Worm (Caenorhabditis elegans) whole organism, L3 larva: Measurements from ENCODE around the gene C42D8.9.

ENCODE experiments used
- R02D3.7 ChIP-seq: fragments of 150-350 bp; optimal IDR thresholded peaks from 2 replicates; lab custom pipeline; 2014; ENCODE audit warnings: missing biosample characterization, missing genetic modification characterization
- ZK546.5 ChIP-seq: sonication (generic microtip); optimal IDR thresholded peaks from 2 replicates; lab custom pipeline; 2017; ENCODE audit warnings: missing biosample characterization, missing genetic modification characterization
- ama-1 ChIP-seq: fragments of 150-350 bp; optimal IDR thresholded peaks from 2 replicates; lab custom pipeline; 2018
- ceh-16 ChIP-seq: sonication (generic microtip); optimal IDR thresholded peaks from 2 replicates; lab custom pipeline; 2017; ENCODE audit warnings: missing biosample characterization, missing genetic modification characterization
- ceh-28 ChIP-seq: fragments of 150-350 bp; optimal IDR thresholded peaks from 2 replicates; lab custom pipeline; 2014; ENCODE audit warnings: missing biosample characterization, missing genetic modification reagents, missing genetic modification characterization
- ceh-82 ChIP-seq: fragments of 150-350 bp; optimal IDR thresholded peaks from 2 replicates; lab custom pipeline; 2014; ENCODE audit warnings: missing biosample characterization, missing genetic modification characterization
- ceh-9 ChIP-seq: sonication (generic microtip); optimal IDR thresholded peaks from 2 replicates; lab custom pipeline; 2018; ENCODE audit warnings: missing biosample characterization, missing genetic modification characterization
- daf-12 ChIP-seq: fragments of 150-350 bp; optimal IDR thresholded peaks from 2 replicates; lab custom pipeline; 2014; ENCODE audit warnings: missing biosample characterization, missing genetic modification reagents, missing genetic modification characterization
- egl-27 ChIP-seq: sonication (generic microtip); optimal IDR thresholded peaks from 4 replicates; lab custom pipeline; 2017; ENCODE audit warnings: missing biosample characterization, missing genetic modification reagents, missing genetic modification characterization
- egl-5 ChIP-seq: fragments of 150-350 bp; optimal IDR thresholded peaks from 2 replicates; lab custom pipeline; 2017; ENCODE audit warnings: missing biosample characterization, missing genetic modification reagents, missing genetic modification characterization, inconsistent platforms
- elt-1 ChIP-seq: fragments of 150-350 bp; optimal IDR thresholded peaks from 2 replicates; lab custom pipeline; 2014; ENCODE audit warnings: missing biosample characterization, missing genetic modification characterization
- elt-3 ChIP-seq, 3 experiments: fragments of 150-350 bp in 1 of 3; sonication (generic microtip) in 2 of 3; optimal IDR thresholded peaks; 2 replicates in 2 of 3; 4 replicates in 1 of 3; lab custom pipeline; 2014 to 2017; ENCODE audit warnings: missing biosample characterization in 3 of 3, missing genetic modification characterization in 3 of 3
- fkh-10 ChIP-seq: sonication (generic microtip); optimal IDR thresholded peaks from 2 replicates; lab custom pipeline; 2017; ENCODE audit warnings: missing biosample characterization, missing genetic modification reagents, missing genetic modification characterization
- fkh-2 ChIP-seq: fragments of 150-350 bp; optimal IDR thresholded peaks from 2 replicates; lab custom pipeline; 2014; ENCODE audit warnings: missing biosample characterization, missing genetic modification reagents, missing genetic modification characterization
- fos-1 ChIP-seq: fragments of 150-350 bp; optimal IDR thresholded peaks from 2 replicates; lab custom pipeline; 2014; ENCODE audit warnings: missing biosample characterization, missing genetic modification characterization
- hmg-11 ChIP-seq: sonication (generic microtip); optimal IDR thresholded peaks from 2 replicates; lab custom pipeline; 2016; ENCODE audit warnings: missing genetic modification characterization, missing compliant biosample characterization
- jun-1 ChIP-seq: fragments of 150-350 bp; optimal IDR thresholded peaks from 2 replicates; lab custom pipeline; 2014; ENCODE audit warnings: missing biosample characterization, missing genetic modification reagents, missing genetic modification characterization
- lin-15B ChIP-seq: fragments of 150-350 bp; optimal IDR thresholded peaks from 2 replicates; lab custom pipeline; 2014; ENCODE audit warnings: missing biosample characterization, missing genetic modification characterization
- lin-39 ChIP-seq: fragments of 150-350 bp; optimal IDR thresholded peaks from 2 replicates; lab custom pipeline; 2018; ENCODE audit warnings: missing biosample characterization, missing genetic modification reagents, missing genetic modification characterization
- lsy-12 ChIP-seq: sonication (generic microtip); optimal IDR thresholded peaks from 2 replicates; lab custom pipeline; 2016; ENCODE audit warnings: mild to moderate bottlenecking, missing genetic modification characterization, missing compliant biosample characterization
- mdl-1 ChIP-seq: fragments of 150-350 bp; optimal IDR thresholded peaks from 2 replicates; lab custom pipeline; 2014; ENCODE audit warnings: missing biosample characterization, missing genetic modification characterization
- mml-1 ChIP-seq: fragments of 150-350 bp; sonication (generic microtip); optimal IDR thresholded peaks from 3 replicates; lab custom pipeline; 2014; ENCODE audit warnings: missing biosample characterization, missing genetic modification characterization
- nfya-1 ChIP-seq: sonication (generic microtip); optimal IDR thresholded peaks from 2 replicates; lab custom pipeline; 2017; ENCODE audit warnings: missing genetic modification characterization, mild to moderate bottlenecking, missing compliant biosample characterization, antibody characterized with exemption, moderate library complexity; ENCODE audit not compliant: insufficient read depth
- nhr-11 ChIP-seq: fragments of 150-350 bp; optimal IDR thresholded peaks from 2 replicates; lab custom pipeline; 2014; ENCODE audit warnings: missing biosample characterization, missing genetic modification characterization
- nhr-12 ChIP-seq: fragments of 150-350 bp; optimal IDR thresholded peaks from 2 replicates; lab custom pipeline; 2014; ENCODE audit warnings: missing biosample characterization, missing genetic modification characterization
- nhr-23 ChIP-seq: fragments of 150-350 bp; optimal IDR thresholded peaks from 2 replicates; lab custom pipeline; 2014; ENCODE audit warnings: missing biosample characterization, missing genetic modification reagents, missing genetic modification characterization
- nhr-237 ChIP-seq: fragments of 150-350 bp; optimal IDR thresholded peaks from 2 replicates; lab custom pipeline; 2014; ENCODE audit warnings: missing biosample characterization, missing genetic modification characterization
- nhr-25 ChIP-seq: sonication (generic microtip); optimal IDR thresholded peaks from 2 replicates; lab custom pipeline; 2017; ENCODE audit warnings: missing biosample characterization, missing genetic modification characterization
- nhr-28 ChIP-seq: fragments of 150-350 bp; optimal IDR thresholded peaks from 2 replicates; lab custom pipeline; 2014; ENCODE audit warnings: missing biosample characterization, missing genetic modification characterization
- nhr-43 ChIP-seq: sonication (generic microtip); optimal IDR thresholded peaks from 2 replicates; lab custom pipeline; 2016; ENCODE audit warnings: mild to moderate bottlenecking, missing genetic modification characterization, missing compliant biosample characterization; ENCODE audit not compliant: poor library complexity, severe bottlenecking
- nhr-67 ChIP-seq: fragments of 150-350 bp; optimal IDR thresholded peaks from 2 replicates; lab custom pipeline; 2014; ENCODE audit warnings: missing biosample characterization, missing genetic modification characterization
- nhr-76 ChIP-seq: fragments of 150-350 bp; sonication (generic microtip); optimal IDR thresholded peaks from 5 replicates; lab custom pipeline; 2014; ENCODE audit warnings: missing biosample characterization, missing genetic modification characterization
- pha-4 ChIP-seq: fragments of 150-350 bp; optimal IDR thresholded peaks from 2 replicates; lab custom pipeline; 2014; ENCODE audit warnings: missing biosample characterization, missing genetic modification reagents, missing genetic modification characterization
- pqm-1 ChIP-seq: fragments of 150-350 bp; optimal IDR thresholded peaks from 2 replicates; lab custom pipeline; 2017; ENCODE audit warnings: missing biosample characterization, missing genetic modification characterization, inconsistent platforms
- sea-2 ChIP-seq: fragments of 150-350 bp; sonication (generic microtip); optimal IDR thresholded peaks from 4 replicates; lab custom pipeline; 2014; ENCODE audit warnings: missing biosample characterization, missing genetic modification reagents, missing genetic modification characterization
- snpc-4 ChIP-seq: fragments of 150-350 bp; optimal IDR thresholded peaks from 2 replicates; lab custom pipeline; 2014; ENCODE audit warnings: missing biosample characterization, missing genetic modification characterization
- tbx-2 ChIP-seq: sonication (generic microtip); optimal IDR thresholded peaks from 2 replicates; lab custom pipeline; 2016; ENCODE audit warnings: mild to moderate bottlenecking, missing genetic modification characterization, missing compliant biosample characterization
- unc-62 ChIP-seq: fragments of 150-350 bp; sonication (generic microtip); optimal IDR thresholded peaks from 4 replicates; lab custom pipeline; 2014; ENCODE audit warnings: missing biosample characterization, missing genetic modification reagents, missing genetic modification characterization
- zag-1 ChIP-seq: fragments of 150-350 bp; optimal IDR thresholded peaks from 2 replicates; lab custom pipeline; 2014; ENCODE audit warnings: missing biosample characterization, missing genetic modification characterization
- ztf-11 ChIP-seq: fragments of 150-350 bp; optimal IDR thresholded peaks from 2 replicates; lab custom pipeline; 2014; ENCODE audit warnings: missing biosample characterization, missing genetic modification characterization
- ztf-4 ChIP-seq: fragments of 150-350 bp; optimal IDR thresholded peaks from 2 replicates; lab custom pipeline; 2014; ENCODE audit warnings: missing biosample characterization, missing genetic modification characterization

The C42D8.9 gene

DNA sequence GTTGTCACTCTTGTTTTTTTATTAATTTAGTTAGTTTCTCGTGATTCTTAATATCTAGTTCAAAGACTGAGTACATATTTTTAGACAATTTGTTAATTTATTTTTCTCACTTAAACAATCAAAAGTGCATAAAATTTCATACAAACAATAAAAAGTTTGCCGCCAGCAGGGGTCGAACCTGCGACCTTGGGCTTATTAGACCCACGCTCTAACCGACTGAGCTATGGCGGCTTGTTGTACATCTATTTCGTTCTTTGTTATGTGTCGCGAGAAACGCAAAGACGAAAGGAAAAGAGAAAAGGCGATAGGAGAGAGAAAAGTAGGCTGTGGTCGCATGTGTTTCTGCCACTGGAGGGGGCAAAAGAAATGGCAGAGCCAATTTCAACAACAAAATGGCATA, 21.4 kb downstream of the C42D8.9 start (continued):
- TF ChIP-seq nfya-1: peak; percentile 80
- TF ChIP-seq ceh-28 (tag; lab: Kevin White, UChicago): peak; percentile 28
- TF ChIP-seq mml-1 (tag; lab: Kevin White, UChicago): peak; percentile 10
- no peak for TF ChIP-seq nhr-28
- no peak for TF ChIP-seq fkh-10
- no peak for TF ChIP-seq nhr-12 (tag; lab: Kevin White, UChicago)
- TF ChIP-seq lin-39 (tag; lab: Kevin White, UChicago): peak; percentile 84
- peak; percentile 64 for TF ChIP-seq jun-1 (tag; lab: Kevin White, UChicago)
- TF ChIP-seq fkh-2: no peak
- peak; percentile 17 for TF ChIP-seq unc-62
- no peak for TF ChIP-seq ztf-4 (tag; lab: Kevin White, UChicago)
- TF ChIP-seq nhr-23 (tag; lab: Kevin White, UChicago): peak; percentile 45
- TF ChIP-seq ama-1: no peak
- TF ChIP-seq ztf-11 (tag; lab: Kevin White, UChicago): peak; percentile 48
- TF ChIP-seq lin-15B: peak; percentile 26
- TF ChIP-seq snpc-4 (tag; lab: Kevin White, UChicago): peak; percentile 26
- TF ChIP-seq hmg-11 (tag; lab: Kevin White, UChicago): peak; percentile 89
- no peak for TF ChIP-seq nhr-67 (tag; lab: Kevin White, UChicago)
- TF ChIP-seq fos-1 (tag; lab: Kevin White, UChicago): peak; percentile 29
- TF ChIP-seq nhr-43: peak; percentile 86

DNA sequence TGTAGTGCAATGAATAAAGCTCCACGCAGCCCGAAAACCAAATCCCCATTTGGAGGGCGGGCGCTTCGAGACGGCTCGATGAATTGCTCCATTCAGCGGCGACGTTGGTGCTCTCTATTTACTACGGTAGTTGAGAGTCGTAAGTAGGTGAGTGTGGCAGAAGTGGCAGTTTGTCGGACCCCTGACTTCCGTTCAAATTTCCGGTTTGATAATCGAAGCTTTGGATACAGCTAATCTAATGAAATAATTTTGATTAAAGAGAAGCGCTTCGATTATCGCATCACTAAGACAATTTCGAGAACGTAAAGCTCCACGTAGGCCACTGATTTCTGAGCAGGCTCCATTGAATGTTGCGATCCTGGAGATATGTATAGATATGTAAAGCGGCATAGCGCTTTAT, 22.3 kb downstream of the C42D8.9 start, which contains the start of gene ets-5:
Gene ets-5, minus strand, starts transcription at position 32 of the 400 bp plus-strand sequence.
- no peak for TF ChIP-seq fkh-2
- TF ChIP-seq egl-5: no peak
- TF ChIP-seq fkh-10: no peak
- no peak for TF ChIP-seq zag-1
- TF ChIP-seq ama-1: no peak
- TF ChIP-seq unc-62: no peak

DNA sequence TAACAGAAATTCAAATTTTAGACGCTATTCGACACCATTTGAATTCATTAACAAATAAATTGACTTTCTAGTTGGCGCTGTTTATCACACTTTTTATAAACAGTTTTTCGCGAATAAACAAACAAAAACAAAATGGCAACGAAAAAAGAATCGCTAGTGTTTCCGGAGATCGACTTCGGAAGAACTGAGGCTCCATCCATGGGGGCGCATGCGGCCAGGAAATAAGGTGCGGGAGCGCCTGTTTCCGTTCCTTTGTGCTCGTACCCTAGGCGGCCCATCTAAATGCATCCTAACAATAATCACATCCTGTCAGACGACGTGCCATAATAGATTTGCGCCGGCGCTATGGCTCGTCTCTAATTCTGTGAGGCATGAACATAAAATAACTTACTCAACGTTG, 22.8 kb downstream of the C42D8.9 start:
- TF ChIP-seq ama-1 (no peak), hmg-11 (tag; lab: Kevin White, UChicago) (no peak), mdl-1 (tag; lab: Kevin White, UChicago) (no peak), mml-1 (tag; lab: Kevin White, UChicago) (no peak), ztf-11 (tag; lab: Kevin White, UChicago) (no peak), nhr-12 (tag; lab: Kevin White, UChicago) (no peak), ceh-28 (tag; lab: Kevin White, UChicago) (no peak), nhr-76 (tag; lab: Kevin White, UChicago) (no peak)

DNA sequence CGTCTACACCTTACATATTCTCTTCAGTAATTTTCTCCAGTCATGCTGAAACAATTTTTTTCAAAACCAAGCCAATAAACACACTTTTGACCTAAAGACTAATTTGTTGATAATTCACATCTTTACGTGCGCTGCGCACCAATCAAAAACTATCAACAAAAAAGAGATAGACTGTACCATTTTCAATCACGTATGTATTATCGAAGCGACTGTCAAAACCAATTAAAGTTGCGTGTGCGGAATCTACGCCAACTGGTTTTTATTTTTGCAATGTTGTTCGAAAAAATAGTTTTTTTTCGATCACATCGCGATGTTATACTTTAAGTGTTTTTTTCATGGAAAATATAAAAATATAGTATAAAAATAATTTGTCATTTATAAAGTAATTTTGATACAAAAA, 27.5 kb downstream of the C42D8.9 start:
- peak; percentile 32 for TF ChIP-seq nhr-25 (tag; lab: Kevin White, UChicago)
- no peak for TF ChIP-seq zag-1
- TF ChIP-seq nfya-1: peak; percentile 31

DNA sequence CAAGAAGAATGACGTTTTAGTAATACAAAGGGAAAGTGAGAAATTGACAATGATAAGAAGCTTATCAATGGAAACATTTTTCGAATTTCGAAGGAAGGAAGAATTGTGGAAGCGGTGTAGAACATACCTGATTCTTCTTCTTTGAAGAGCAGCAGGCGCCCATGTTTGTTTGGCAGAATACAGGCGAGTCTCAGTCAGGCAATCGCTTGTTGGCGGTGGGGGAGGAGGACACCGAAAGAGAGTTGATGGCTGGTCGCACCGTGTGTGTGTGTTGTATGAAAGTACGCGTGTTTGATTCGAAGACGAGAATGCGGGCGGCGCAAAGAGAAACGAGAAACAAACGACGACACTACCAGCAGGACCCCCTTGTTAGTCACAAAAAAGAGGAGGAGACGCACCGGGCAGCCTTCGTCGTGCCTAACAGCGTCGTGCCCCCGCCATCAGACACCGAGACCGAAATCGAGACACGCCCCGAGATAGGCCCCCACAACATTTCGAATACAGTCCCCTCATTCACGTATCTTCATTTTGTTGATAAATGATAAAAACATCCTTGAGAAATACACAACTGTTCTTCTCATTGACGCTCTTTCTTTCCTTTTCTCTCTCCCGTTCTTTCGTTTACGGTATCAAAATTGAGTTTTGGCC, 29.0 kb downstream of the C42D8.9 start, which contains the start of gene cal-5:
Gene cal-5, minus strand, starts transcription at position 266 of the 648 bp plus-strand sequence.
- TF ChIP-seq jun-1 (tag; lab: Kevin White, UChicago): no peak
- peak; percentile 12 for TF ChIP-seq tbx-2 (tag; lab: Kevin White, UChicago)
- TF ChIP-seq nhr-237 (tag; lab: Kevin White, UChicago): no peak
- TF ChIP-seq ZK546.5: no peak
- TF ChIP-seq egl-27 (tag; lab: Kevin White, UChicago): no peak
- no peak for TF ChIP-seq nhr-12 (tag; lab: Kevin White, UChicago)
- TF ChIP-seq nhr-23 (tag; lab: Kevin White, UChicago): peak; percentile 59
- peak; percentile 68 for TF ChIP-seq nhr-25 (tag; lab: Kevin White, UChicago)
- TF ChIP-seq ceh-9: no peak
- TF ChIP-seq lsy-12: peak; percentile 21
- TF ChIP-seq daf-12 (tag; lab: Kevin White, UChicago): no peak
- no peak for TF ChIP-seq zag-1
- TF ChIP-seq unc-62: no peak
- no peak for TF ChIP-seq egl-5
- no peak for TF ChIP-seq ztf-4 (tag; lab: Kevin White, UChicago)
- TF ChIP-seq elt-3 (tag; optimal IDR thresholded peaks at IDR 0.05; lab: Kevin White, UChicago): no peak
- TF ChIP-seq nhr-11 (tag; lab: Kevin White, UChicago): no peak
- TF ChIP-seq ztf-11 (tag; lab: Kevin White, UChicago): no peak
- peak; percentile 25 for TF ChIP-seq pha-4 (tag; lab: Kevin White, UChicago)
- TF ChIP-seq fkh-10: no peak
- peak; percentile 21 for TF ChIP-seq hmg-11 (tag; lab: Kevin White, UChicago)
- no peak for TF ChIP-seq R02D3.7
- no peak for TF ChIP-seq ceh-16 (tag; lab: Kevin White, UChicago)
- TF ChIP-seq ceh-28 (tag; lab: Kevin White, UChicago): no peak
- TF ChIP-seq elt-1 (tag; lab: Kevin White, UChicago): no peak
- TF ChIP-seq nfya-1: no peak
- TF ChIP-seq nhr-76 (tag; lab: Kevin White, UChicago): no peak
- TF ChIP-seq nhr-28: no peak
- no peak for TF ChIP-seq ceh-82 (tag; lab: Kevin White, UChicago)
- peak; percentile 64 for TF ChIP-seq pqm-1
- no peak for TF ChIP-seq snpc-4 (tag; lab: Kevin White, UChicago)
- no peak for TF ChIP-seq sea-2 (GFP tag; lab: Kevin White, UChicago)
- no peak for TF ChIP-seq fkh-2
- TF ChIP-seq lin-15B: no peak
- no peak for TF ChIP-seq nhr-67 (tag; lab: Kevin White, UChicago)
- no peak for TF ChIP-seq fos-1 (tag; lab: Kevin White, UChicago)
- TF ChIP-seq mml-1 (tag; lab: Kevin White, UChicago): no peak
